Fruit fly (Drosophila melanogaster): Measurements from ENCODE around the gene CG14877.

dm6 chr3R:15935538-15935937, 39.7 kb upstream of the CG14877 start:
- TF ChIP-seq CG8301 (tag; optimal IDR thresholded peaks at IDR 0.05): no peak
- TF ChIP-seq Pif1B (GFP tag; optimal IDR thresholded peaks at IDR 0.05): no peak

Measured in whole organism, pupa.